Worm (Caenorhabditis elegans): ENCODE data around the gene T25B9.4.

DNA sequence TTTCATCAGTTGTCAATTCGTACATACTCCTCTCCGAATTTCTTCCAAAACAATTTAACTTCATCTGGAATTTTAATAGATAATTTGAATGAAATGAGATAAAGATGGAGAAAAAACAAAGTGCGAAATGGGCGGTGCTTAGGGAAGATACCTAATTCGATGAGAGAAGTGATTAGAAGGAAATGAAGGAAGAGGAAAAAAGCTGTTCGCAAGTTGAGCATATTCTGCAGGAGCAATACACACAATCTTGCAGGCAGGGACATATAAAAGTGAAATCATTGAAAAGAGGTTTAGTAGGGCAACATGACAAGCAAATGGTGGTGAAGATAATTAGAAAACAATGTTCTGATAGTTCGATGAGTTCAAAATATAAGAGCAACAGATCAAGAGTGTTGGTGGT is 45.8 kb downstream of the T25B9.4 start, which contains the start of gene glb-21:
- TF ChIP-seq pha-4 (tag; optimal IDR thresholded peaks at IDR 0.05), result no peak
- TF ChIP-seq attf-3 (GFP tag; conservative IDR thresholded peaks at IDR 0.05), result no peak
- no peak for TF ChIP-seq sea-2 (GFP tag; IDR thresholded peaks at IDR 0.05)
- TF ChIP-seq dox-1 (GFP tag; IDR thresholded peaks at IDR 0.05), result no peak
- TF ChIP-seq B0261.1 (tag; optimal IDR thresholded peaks at IDR 0.05), result no peak
- no peak for TF ChIP-seq rec-8 (tag; optimal IDR thresholded peaks at IDR 0.05)
- TF ChIP-seq snpc-4 (GFP tag; optimal IDR thresholded peaks at IDR 0.05), result no peak
- no peak for TF ChIP-seq snpc-4 (tag; optimal IDR thresholded peaks at IDR 0.05)
- TF ChIP-seq fkh-3 (tag; optimal IDR thresholded peaks at IDR 0.05), result no peak
- no peak for TF ChIP-seq madf-10 (tag; optimal IDR thresholded peaks at IDR 0.05)
